Fruit fly (Drosophila melanogaster): ENCODE results near the gene Thor.

DNA sequence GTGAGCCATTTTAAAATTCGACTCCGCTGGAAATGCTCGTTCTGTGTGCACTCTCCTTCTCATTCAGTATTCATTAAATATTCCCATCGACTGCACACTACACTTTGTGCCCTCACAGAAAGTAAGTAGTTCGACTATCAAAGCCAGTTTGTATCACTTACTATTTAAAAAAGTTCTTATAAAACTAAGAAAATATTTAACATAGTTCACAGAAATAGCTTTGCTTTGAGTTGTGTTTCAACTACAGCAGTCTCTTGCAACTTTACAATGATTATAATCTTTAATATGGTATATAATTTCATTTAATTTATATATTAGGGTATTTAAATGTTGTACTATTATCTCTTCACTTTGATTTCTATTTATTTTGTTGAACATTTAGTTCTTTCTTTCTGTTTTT lies 38.7 kb upstream of the Thor start:
- TF ChIP-seq CG12768 (GFP tag; optimal IDR thresholded peaks at IDR 0.05): no peak
- no peak for TF ChIP-seq CG5204 (GFP tag; optimal IDR thresholded peaks at IDR 0.05)
- TF ChIP-seq CG33017 (tag; optimal IDR thresholded peaks at IDR 0.05): no peak
- no peak for TF ChIP-seq ovo (GFP tag; optimal IDR thresholded peaks at IDR 0.05)
- no peak for TF ChIP-seq CG11617 (GFP tag; optimal IDR thresholded peaks at IDR 0.05)
- no peak for TF ChIP-seq Crg-1 (GFP tag; optimal IDR thresholded peaks at IDR 0.05)
